Worm (Caenorhabditis elegans) whole organism, late embryonic: ENCODE results near the gene C42D8.1.

ENCODE experiments used
- T23F11.4 ChIP-seq: fragments of 200-800 bp; sonication (Bioruptor generic); optimal IDR thresholded peaks from 2 replicates; lab custom pipeline; 2018; ENCODE audit warnings: mild to moderate bottlenecking, missing genetic modification characterization, missing compliant biosample characterization
- ceh-24 ChIP-seq: sonication (generic microtip); optimal IDR thresholded peaks from 2 replicates; lab custom pipeline; 2016; ENCODE audit warnings: mild to moderate bottlenecking, missing genetic modification characterization, missing compliant biosample characterization
- ceh-31 ChIP-seq: sonication (generic microtip); optimal IDR thresholded peaks from 2 replicates; lab custom pipeline; 2016; ENCODE audit warnings: missing genetic modification characterization, missing compliant biosample characterization
- ceh-45 ChIP-seq: fragments of 200-800 bp; sonication (Bioruptor generic); IDR thresholded peaks from 2 replicates; pipeline ENCODE4 v1.3.6; 2022; ENCODE audit warnings: missing genetic modification reagents, missing genetic modification characterization, missing compliant biosample characterization
- ceh-9 ChIP-seq: sonication (generic microtip); optimal IDR thresholded peaks from 2 replicates; lab custom pipeline; 2016; ENCODE audit warnings: mild to moderate bottlenecking, missing genetic modification characterization, inconsistent platforms, missing compliant biosample characterization
- elt-2 ChIP-seq: sonication (generic microtip); optimal IDR thresholded peaks from 2 replicates; lab custom pipeline; 2016; ENCODE audit warnings: missing genetic modification reagents, missing genetic modification characterization, missing compliant biosample characterization
- ets-4 ChIP-seq: sonication (generic microtip); optimal IDR thresholded peaks from 2 replicates; lab custom pipeline; 2016; ENCODE audit warnings: missing genetic modification characterization, missing compliant biosample characterization
- fax-1 ChIP-seq: sonication (generic microtip); optimal IDR thresholded peaks from 2 replicates; lab custom pipeline; 2016; ENCODE audit warnings: missing genotype, missing genetic modification characterization, missing compliant biosample characterization
- hlh-30 ChIP-seq: sonication (generic microtip); optimal IDR thresholded peaks from 2 replicates; lab custom pipeline; 2017; ENCODE audit warnings: antibody characterized with exemption, missing genetic modification characterization, missing compliant biosample characterization; ENCODE audit not compliant: insufficient read depth
- lim-6 ChIP-seq: sonication (generic microtip); optimal IDR thresholded peaks from 2 replicates; lab custom pipeline; 2016; ENCODE audit warnings: missing genetic modification characterization, missing compliant biosample characterization
- pha-4 ChIP-seq: fragments of 150-350 bp; optimal IDR thresholded peaks from 2 replicates; lab custom pipeline; 2018; ENCODE audit warnings: missing biosample characterization, missing genetic modification reagents, missing genetic modification characterization
- tbx-2 ChIP-seq: sonication (generic microtip); optimal IDR thresholded peaks from 2 replicates; lab custom pipeline; 2016; ENCODE audit warnings: missing genetic modification characterization, missing compliant biosample characterization
- ttx-3 ChIP-seq: sonication (generic microtip); optimal IDR thresholded peaks from 2 replicates; lab custom pipeline; 2016; ENCODE audit warnings: missing genetic modification reagents, missing genetic modification characterization, missing compliant biosample characterization
- unc-42 ChIP-seq: sonication (generic microtip); optimal IDR thresholded peaks from 2 replicates; lab custom pipeline; 2016; ENCODE audit warnings: missing genotype, missing genetic modification characterization, missing compliant biosample characterization

- TF ChIP-seq elt-2 (tag; lab: Kevin White, UChicago) (no peak), pha-4 (no peak), ttx-3 (tag; lab: Kevin White, UChicago) (no peak), ceh-31 (no peak), lim-6 (tag; lab: Kevin White, UChicago) (no peak), tbx-2 (tag; lab: Kevin White, UChicago) (no peak), T23F11.4 (no peak), ceh-9 (no peak), ceh-24 (tag; lab: Kevin White, UChicago) (no peak), hlh-30 (tag; lab: Kevin White, UChicago) (no peak), ets-4 (tag; lab: Kevin White, UChicago) (no peak), fax-1 (tag; lab: Kevin White, UChicago) (no peak), unc-42 (tag; lab: Kevin White, UChicago) (no peak), ceh-45 (GFP tag; lab: Robert Waterston, UW) (no peak)
These were observed 10.4 kb downstream of the C42D8.1 start for ce11 chrX:5119686-5120085.
